Worm (Caenorhabditis elegans) whole organism, L3 larva: ENCODE results near the gene icd-1.

ENCODE experiments used
- aly-2 ChIP-seq: fragments of 150-350 bp; optimal IDR thresholded peaks from 2 replicates; lab custom pipeline; 2014; ENCODE audit warnings: missing biosample characterization, missing genetic modification characterization
- egl-27 ChIP-seq: sonication (generic microtip); optimal IDR thresholded peaks from 4 replicates; lab custom pipeline; 2017; ENCODE audit warnings: missing biosample characterization, missing genetic modification reagents, missing genetic modification characterization
- elt-2 ChIP-seq: sonication (generic microtip); optimal IDR thresholded peaks from 2 replicates; lab custom pipeline; 2016; ENCODE audit warnings: missing genetic modification reagents, mild to moderate bottlenecking, missing genetic modification characterization, missing compliant biosample characterization
- lin-39 ChIP-seq: fragments of 150-350 bp; optimal IDR thresholded peaks from 2 replicates; lab custom pipeline; 2018; ENCODE audit warnings: missing biosample characterization, missing genetic modification reagents, missing genetic modification characterization
- nfya-1 ChIP-seq: sonication (generic microtip); optimal IDR thresholded peaks from 2 replicates; lab custom pipeline; 2017; ENCODE audit warnings: missing genetic modification characterization, mild to moderate bottlenecking, missing compliant biosample characterization, antibody characterized with exemption, moderate library complexity; ENCODE audit not compliant: insufficient read depth
- nhr-25 ChIP-seq: sonication (generic microtip); optimal IDR thresholded peaks from 2 replicates; lab custom pipeline; 2017; ENCODE audit warnings: missing biosample characterization, missing genetic modification characterization
- nhr-77 ChIP-seq: fragments of 150-350 bp; optimal IDR thresholded peaks from 2 replicates; lab custom pipeline; 2014; ENCODE audit warnings: missing biosample characterization, missing genetic modification characterization
- snpc-4 ChIP-seq: fragments of 150-350 bp; optimal IDR thresholded peaks from 2 replicates; lab custom pipeline; 2014; ENCODE audit warnings: missing biosample characterization, missing genetic modification characterization
- tbx-2 ChIP-seq: sonication (generic microtip); optimal IDR thresholded peaks from 2 replicates; lab custom pipeline; 2016; ENCODE audit warnings: mild to moderate bottlenecking, missing genetic modification characterization, missing compliant biosample characterization
- unc-39 ChIP-seq: sonication (generic microtip); optimal IDR thresholded peaks from 4 replicates; lab custom pipeline; 2017; ENCODE audit warnings: missing biosample characterization, missing genetic modification characterization
- unc-62 ChIP-seq: fragments of 150-350 bp; sonication (generic microtip); optimal IDR thresholded peaks from 4 replicates; lab custom pipeline; 2014; ENCODE audit warnings: missing biosample characterization, missing genetic modification reagents, missing genetic modification characterization
- zag-1 ChIP-seq: fragments of 150-350 bp; optimal IDR thresholded peaks from 2 replicates; lab custom pipeline; 2014; ENCODE audit warnings: missing biosample characterization, missing genetic modification characterization

ce11 chrII:6573677-6574076, 14.8 kb downstream of the icd-1 start, which contains the start of gene sra-28:
- no peak for TF ChIP-seq aly-2 (tag; lab: Kevin White, UChicago)
- TF ChIP-seq unc-62, result no peak
- TF ChIP-seq lin-39, result no peak
- TF ChIP-seq tbx-2 (tag; lab: Kevin White, UChicago), result no peak
- TF ChIP-seq elt-2 (tag; lab: Kevin White, UChicago), result no peak
- no peak for TF ChIP-seq nhr-25 (tag; lab: Kevin White, UChicago)
- no peak for TF ChIP-seq nhr-77 (tag; lab: Kevin White, UChicago)
- TF ChIP-seq snpc-4 (tag; lab: Kevin White, UChicago), result no peak
- no peak for TF ChIP-seq zag-1
- TF ChIP-seq nfya-1 (tag; lab: Kevin White, UChicago), result no peak
- no peak for TF ChIP-seq egl-27 (tag; lab: Kevin White, UChicago)
- no peak for TF ChIP-seq unc-39 (tag; lab: Kevin White, UChicago)
